Worm (Caenorhabditis elegans) whole organism, L4 larva: ENCODE measurements around the gene tmem-231.

ENCODE experiments used
- hmg-1.1 ChIP-seq: fragments of 200-800 bp; sonication (Bioruptor generic); IDR thresholded peaks from 2 replicates; pipeline ENCODE4 v1.3.6; 2022; ENCODE audit warnings: missing genetic modification reagents, missing genetic modification characterization, missing compliant biosample characterization
- mep-1 ChIP-seq: fragments of 150-350 bp; sonication (generic microtip); optimal IDR thresholded peaks from 3 replicates; lab custom pipeline; 2014; ENCODE audit warnings: missing biosample characterization, missing genetic modification characterization
- mxl-2 ChIP-seq: fragments of 200-800 bp; sonication (Bioruptor generic); conservative IDR thresholded peaks from 2 replicates; pipeline ENCODE4 v1.3.6; 2022; ENCODE audit warnings: missing genetic modification reagents, missing genetic modification characterization, missing compliant biosample characterization
- nhr-77 ChIP-seq: fragments of 150-350 bp; optimal IDR thresholded peaks from 2 replicates; lab custom pipeline; 2014; ENCODE audit warnings: missing biosample characterization, missing genetic modification characterization
- pqm-1 ChIP-seq: sonication (generic microtip); optimal IDR thresholded peaks from 2 replicates; lab custom pipeline; 2017; ENCODE audit warnings: missing biosample characterization, missing genetic modification characterization
- skn-1 ChIP-seq: fragments of 150-350 bp; optimal IDR thresholded peaks from 2 replicates; lab custom pipeline; 2014; ENCODE audit warnings: missing biosample characterization, missing genetic modification characterization
- vab-7 ChIP-seq: fragments of 200-800 bp; sonication (Bioruptor generic); IDR thresholded peaks from 2 replicates; pipeline ENCODE4 v1.3.6; 2022; ENCODE audit warnings: missing genetic modification reagents, missing genetic modification characterization, missing compliant biosample characterization

DNA sequence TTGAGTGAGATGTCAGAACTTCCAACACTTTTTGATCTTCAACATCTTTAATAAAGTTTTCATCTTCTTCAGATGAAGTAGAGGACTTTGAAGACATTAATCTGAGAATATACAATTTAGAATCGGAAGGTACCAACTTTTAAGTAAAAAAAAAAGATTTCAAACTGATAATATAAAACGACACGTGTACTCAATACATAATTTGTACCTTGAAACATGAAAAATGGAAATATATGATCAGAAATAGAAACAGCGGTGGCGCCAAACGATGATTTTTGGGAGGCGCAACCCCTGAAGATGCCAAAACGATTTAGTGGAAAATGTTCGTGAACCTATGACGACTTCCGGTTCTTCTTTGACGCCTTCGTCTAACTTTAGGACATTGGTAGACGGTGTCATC lies 45.9 kb downstream of the tmem-231 start, which contains the start of gene oat-1:
- TF ChIP-seq hmg-1.1 (GFP tag; lab: Robert Waterston, UW) (no peak), nhr-77 (no peak), pqm-1 (tag; lab: Kevin White, UChicago) (no peak), skn-1 (no peak), vab-7 (no peak), mxl-2 (no peak), mep-1 (tag; lab: Kevin White, UChicago) (no peak)
